Fruit fly (Drosophila melanogaster) whole organism, prepupa: ENCODE data around the gene Clamp.
A peak's percentile ranks its signal among the peaks of the same experiment; 100 is the strongest.

ENCODE experiments used
- Blimp-1 ChIP-seq: fragments of 200-800 bp; sonication (Bioruptor generic); optimal IDR thresholded peaks from 3 replicates; lab custom pipeline; 2017; ENCODE audit warnings: missing biosample characterization, missing genetic modification characterization, mild to moderate bottlenecking, moderate library complexity, missing genetic modification reagents
- CG10631 ChIP-seq: fragments of 200-800 bp; sonication (Bioruptor generic); optimal IDR thresholded peaks from 2 replicates; lab custom pipeline; 2016; ENCODE audit warnings: missing biosample characterization, missing genetic modification characterization
- CG10669 ChIP-seq: fragments of 200-800 bp; sonication (Bioruptor generic); optimal IDR thresholded peaks from 3 replicates; lab custom pipeline; 2018; ENCODE audit warnings: missing biosample characterization, mild to moderate bottlenecking, missing genetic modification characterization, moderate library complexity
- CG11762 ChIP-seq: fragments of 200-800 bp; sonication (Bioruptor generic); optimal IDR thresholded peaks from 3 replicates; lab custom pipeline; 2016; ENCODE audit warnings: missing biosample characterization, missing genetic modification characterization; ENCODE audit not compliant: insufficient read depth
- CG11902 ChIP-seq: fragments of 200-800 bp; sonication (Bioruptor generic); optimal IDR thresholded peaks from 3 replicates; lab custom pipeline; 2016; ENCODE audit warnings: missing biosample characterization, missing genetic modification characterization
- CG15336 ChIP-seq: fragments of 200-800 bp; sonication (Bioruptor generic); IDR thresholded peaks from 2 replicates; pipeline ENCODE4 v1.3.6; 2022; ENCODE audit warnings: missing biosample characterization, missing genetic modification characterization
- CG3032 ChIP-seq: fragments of 200-800 bp; optimal IDR thresholded peaks from 2 replicates; lab custom pipeline; 2019; ENCODE audit warnings: missing biosample characterization, mild to moderate bottlenecking, missing genetic modification characterization, moderate library complexity
- CG31627 ChIP-seq: fragments of 200-800 bp; sonication (Bioruptor generic); optimal IDR thresholded peaks from 3 replicates; lab custom pipeline; 2016; ENCODE audit warnings: missing biosample characterization, missing genetic modification characterization
- CG32006 ChIP-seq: fragments of 200-800 bp; sonication (Bioruptor generic); optimal IDR thresholded peaks from 3 replicates; lab custom pipeline; 2017; ENCODE audit warnings: missing biosample characterization, mild to moderate bottlenecking, missing genetic modification characterization
- CG34406 ChIP-seq: fragments of 200-800 bp; sonication (Bioruptor generic); optimal IDR thresholded peaks from 3 replicates; lab custom pipeline; 2016; ENCODE audit warnings: missing biosample characterization, missing genetic modification characterization
- CG3919 ChIP-seq: fragments of 200-800 bp; sonication (Bioruptor generic); optimal IDR thresholded peaks from 3 replicates; lab custom pipeline; 2016; ENCODE audit warnings: missing biosample characterization, missing genetic modification characterization
- CG6163 ChIP-seq: fragments of 200-800 bp; sonication (Bioruptor generic); IDR thresholded peaks from 3 replicates; pipeline ENCODE4 v1.3.6; 2022; ENCODE audit warnings: missing biosample characterization, missing genetic modification characterization
- CG6276 ChIP-seq: fragments of 200-800 bp; sonication (Bioruptor generic); optimal IDR thresholded peaks from 2 replicates; lab custom pipeline; 2017; ENCODE audit warnings: missing biosample characterization, mild to moderate bottlenecking, missing genetic modification characterization
- CG6792 ChIP-seq: fragments of 200-800 bp; sonication (Bioruptor generic); optimal IDR thresholded peaks from 3 replicates; lab custom pipeline; 2016; ENCODE audit warnings: missing biosample characterization, missing genetic modification characterization
- CG6808 ChIP-seq: fragments of 200-800 bp; sonication (Bioruptor generic); optimal IDR thresholded peaks from 3 replicates; lab custom pipeline; 2017; ENCODE audit warnings: missing biosample characterization, missing genetic modification characterization, mild to moderate bottlenecking, moderate library complexity, missing genetic modification reagents
- CG7368 ChIP-seq: fragments of 200-800 bp; sonication (Bioruptor generic); optimal IDR thresholded peaks from 3 replicates; lab custom pipeline; 2016; ENCODE audit warnings: missing biosample characterization, missing genetic modification characterization
- CG8119 ChIP-seq: fragments of 200-800 bp; sonication (Bioruptor generic); IDR thresholded peaks from 3 replicates; pipeline ENCODE4 v1.3.6; 2022; ENCODE audit warnings: missing biosample characterization, missing genetic modification characterization
- CG8319 ChIP-seq: fragments of 200-800 bp; sonication (Bioruptor generic); optimal IDR thresholded peaks from 3 replicates; lab custom pipeline; 2016; ENCODE audit warnings: missing biosample characterization, missing genetic modification characterization
- CG9139 ChIP-seq: fragments of 200-800 bp; sonication (Bioruptor generic); optimal IDR thresholded peaks from 3 replicates; lab custom pipeline; 2017; ENCODE audit warnings: missing biosample characterization, mild to moderate bottlenecking, missing genetic modification characterization
- Eip78C ChIP-seq: fragments of 200-800 bp; sonication (Bioruptor generic); peaks from one replicate; lab custom pipeline; 2016; ENCODE audit warnings: missing biosample characterization, missing genetic modification characterization
- Ets21C ChIP-seq: fragments of 200-800 bp; sonication (Bioruptor generic); optimal IDR thresholded peaks from 3 replicates; lab custom pipeline; 2016; ENCODE audit warnings: missing biosample characterization, missing genetic modification characterization
- Ets96B ChIP-seq: fragments of 200-800 bp; optimal IDR thresholded peaks from 2 replicates; lab custom pipeline; 2019; ENCODE audit warnings: missing biosample characterization, mild to moderate bottlenecking, missing genetic modification characterization, moderate library complexity
- Gug ChIP-seq: fragments of 200-800 bp; sonication (Bioruptor generic); IDR thresholded peaks from 2 replicates; pipeline ENCODE4 v1.3.6; 2022; ENCODE audit warnings: missing biosample characterization, missing genetic modification characterization
- Hr38 ChIP-seq: sonication (Bioruptor generic); optimal IDR thresholded peaks from 2 replicates; lab custom pipeline; 2016; ENCODE audit warnings: missing biosample characterization, missing genetic modification characterization
- Hr39 ChIP-seq: fragments of 200-800 bp; sonication (Bioruptor generic); optimal IDR thresholded peaks from 2 replicates; lab custom pipeline; 2016; ENCODE audit warnings: missing biosample characterization, missing genetic modification characterization
- Hr4 ChIP-seq: fragments of 200-800 bp; sonication (Bioruptor generic); optimal IDR thresholded peaks from 3 replicates; lab custom pipeline; 2016; ENCODE audit warnings: missing biosample characterization, missing genetic modification characterization
- Lpt ChIP-seq: fragments of 200-800 bp; sonication (Bioruptor generic); optimal IDR thresholded peaks from 3 replicates; lab custom pipeline; 2016; ENCODE audit warnings: missing biosample characterization, missing genetic modification characterization
- Met ChIP-seq: fragments of 200-800 bp; sonication (Bioruptor generic); optimal IDR thresholded peaks from 3 replicates; lab custom pipeline; 2016; ENCODE audit warnings: missing biosample characterization, missing genetic modification characterization
- OdsH ChIP-seq: fragments of 200-800 bp; sonication (Bioruptor generic); optimal IDR thresholded peaks from 3 replicates; lab custom pipeline; 2016; ENCODE audit warnings: missing biosample characterization, missing genetic modification characterization
- Smox ChIP-seq: fragments of 200-800 bp; sonication (Bioruptor generic); optimal IDR thresholded peaks from 3 replicates; lab custom pipeline; 2016; ENCODE audit warnings: missing biosample characterization, missing genetic modification characterization
- Sox102F ChIP-seq: fragments of 200-800 bp; sonication (Bioruptor generic); optimal IDR thresholded peaks from 2 replicates; lab custom pipeline; 2016; ENCODE audit warnings: missing biosample characterization, mild to moderate bottlenecking, missing genetic modification characterization
- Sox14 ChIP-seq: fragments of 200-800 bp; sonication (Bioruptor generic); optimal IDR thresholded peaks from 3 replicates; lab custom pipeline; 2016; ENCODE audit warnings: missing biosample characterization, missing genetic modification characterization
- Sox15 ChIP-seq: fragments of 200-800 bp; sonication (Bioruptor generic); optimal IDR thresholded peaks from 3 replicates; lab custom pipeline; 2016; ENCODE audit warnings: missing biosample characterization, missing genetic modification characterization
- achi ChIP-seq: fragments of 200-800 bp; sonication (Bioruptor generic); optimal IDR thresholded peaks from 3 replicates; lab custom pipeline; 2016; ENCODE audit warnings: missing biosample characterization, missing genetic modification characterization
- cyc ChIP-seq: fragments of 200-800 bp; sonication (Bioruptor generic); optimal IDR thresholded peaks from 3 replicates; lab custom pipeline; 2016; ENCODE audit warnings: missing biosample characterization, missing genetic modification characterization
- dac ChIP-seq: fragments of 200-800 bp; sonication (Bioruptor generic); optimal IDR thresholded peaks from 2 replicates; lab custom pipeline; 2017; ENCODE audit warnings: missing biosample characterization, mild to moderate bottlenecking, missing genetic modification characterization
- dsx ChIP-seq: fragments of 200-800 bp; optimal IDR thresholded peaks from 3 replicates; lab custom pipeline; 2019; ENCODE audit warnings: missing biosample characterization, mild to moderate bottlenecking, missing genetic modification characterization, moderate library complexity; ENCODE audit not compliant: poor library complexity, severe bottlenecking
- eg ChIP-seq: fragments of 200-800 bp; sonication (Bioruptor generic); IDR thresholded peaks from 3 replicates; pipeline ENCODE4 v1.3.6; 2022; ENCODE audit warnings: missing biosample characterization, missing genetic modification characterization
- esn ChIP-seq: fragments of 200-800 bp; sonication (Bioruptor generic); optimal IDR thresholded peaks from 2 replicates; lab custom pipeline; 2016; ENCODE audit warnings: missing biosample characterization, mild to moderate bottlenecking, missing genetic modification characterization, moderate library complexity
- fd59A ChIP-seq: fragments of 200-800 bp; sonication (Bioruptor generic); optimal IDR thresholded peaks from 2 replicates; lab custom pipeline; 2017; ENCODE audit warnings: missing biosample characterization, mild to moderate bottlenecking, missing genetic modification characterization, missing genetic modification reagents
- fd85E ChIP-seq: fragments of 200-800 bp; sonication (Bioruptor generic); optimal IDR thresholded peaks from 3 replicates; lab custom pipeline; 2016; ENCODE audit warnings: missing biosample characterization, missing genetic modification characterization
- fkh ChIP-seq: fragments of 200-800 bp; sonication (Bioruptor generic); optimal IDR thresholded peaks from 3 replicates; lab custom pipeline; 2017; ENCODE audit warnings: missing biosample characterization, mild to moderate bottlenecking, missing genetic modification characterization, moderate library complexity
- net ChIP-seq: fragments of 200-800 bp; sonication (Bioruptor generic); optimal IDR thresholded peaks from 3 replicates; lab custom pipeline; 2016; ENCODE audit warnings: missing biosample characterization, missing genetic modification characterization
- pdm3 ChIP-seq: fragments of 200-800 bp; sonication (Bioruptor generic); optimal IDR thresholded peaks from 3 replicates; lab custom pipeline; 2016; ENCODE audit warnings: missing biosample characterization, missing genetic modification characterization
- salr ChIP-seq, 2 experiments: fragments of 200-800 bp; sonication (Bioruptor generic); optimal IDR thresholded peaks; 3 replicates each; lab custom pipeline; 2016 to 2018; ENCODE audit warnings: missing biosample characterization in 2 of 2, missing genetic modification characterization in 2 of 2, mild to moderate bottlenecking in 1 of 2
- spab ChIP-seq: fragments of 200-800 bp; sonication (Bioruptor generic); optimal IDR thresholded peaks from 2 replicates; lab custom pipeline; 2017; ENCODE audit warnings: missing biosample characterization, mild to moderate bottlenecking, missing genetic modification characterization, missing genetic modification reagents
- ss ChIP-seq, 2 experiments: fragments of 200-800 bp; sonication (Bioruptor generic); optimal IDR thresholded peaks; 2 replicates in 1 of 2; 3 replicates in 1 of 2; lab custom pipeline; 2017 to 2018; ENCODE audit warnings: mild to moderate bottlenecking in 2 of 2, missing biosample characterization in 2 of 2, missing genetic modification characterization in 2 of 2, moderate library complexity in 1 of 2
- svp ChIP-seq: fragments of 200-800 bp; sonication (Bioruptor generic); peaks from one replicate; lab custom pipeline; 2016; ENCODE audit warnings: missing biosample characterization, missing genetic modification characterization
- topi ChIP-seq: fragments of 200-800 bp; sonication (Bioruptor generic); optimal IDR thresholded peaks from 3 replicates; lab custom pipeline; 2016; ENCODE audit warnings: missing biosample characterization, missing genetic modification characterization
- vri ChIP-seq: fragments of 200-800 bp; sonication (Bioruptor generic); optimal IDR thresholded peaks from 3 replicates; lab custom pipeline; 2016; ENCODE audit warnings: missing biosample characterization, mild to moderate bottlenecking, missing genetic modification characterization

Gene Clamp

dm6 chr2L:22151323-22151722 lies 17.6 kb downstream of the Clamp start, which contains the start of gene dunk:
dunk (plus strand) TSS chr2L:22151623.
- TF ChIP-seq CG6276 (GFP tag; lab: Kevin White, UChicago) (no peak), CG11762 (GFP tag; lab: Kevin White, UChicago) (no peak), salr (GFP tag; optimal IDR thresholded peaks at IDR 0.05; lab: Kevin White, UChicago) (no peak), Sox102F (GFP tag; lab: Kevin White, UChicago) (no peak), Lpt (GFP tag; lab: Kevin White, UChicago) (no peak), CG6808 (GFP tag; lab: Kevin White, UChicago) (no peak), CG11902 (no peak), CG8119 (GFP tag; lab: Robert Waterston, UW) (no peak), eg (no peak), esn (GFP tag; lab: Kevin White, UChicago) (no peak), Ets96B (no peak), Met (GFP tag; lab: Kevin White, UChicago) (no peak), dac (GFP tag; lab: Kevin White, UChicago) (no peak)

dm6 chr2L:22148713-22149112 lies 20.2 kb downstream of the Clamp start:
- TF ChIP-seq achi (GFP tag; lab: Kevin White, UChicago) (no peak), svp (GFP tag; lab: Kevin White, UChicago) (no peak), dac (GFP tag; lab: Kevin White, UChicago) (no peak), dsx (no peak), net (GFP tag; lab: Kevin White, UChicago) (no peak), CG6792 (GFP tag; lab: Kevin White, UChicago) (no peak), CG6808 (GFP tag; lab: Kevin White, UChicago) (no peak), cyc (GFP tag; lab: Kevin White, UChicago) (no peak), Eip78C (peak; percentile 56), Sox14 (peak; percentile 7), fd59A (GFP tag; lab: Kevin White, UChicago) (no peak), Smox (no peak), esn (GFP tag; lab: Kevin White, UChicago) (no peak), vri (GFP tag; lab: Kevin White, UChicago) (peak; percentile 82), CG32006 (GFP tag; lab: Kevin White, UChicago) (no peak), Met (GFP tag; lab: Kevin White, UChicago) (no peak), Hr4 (GFP tag; lab: Kevin White, UChicago) (no peak), Ets96B (no peak), CG15336 (GFP tag; lab: Robert Waterston, UW) (0 out of 2 replicates have a peak, but pooled peaks have one; percentile 9), Hr39 (GFP tag; lab: Kevin White, UChicago) (no peak), CG9139 (GFP tag; lab: Kevin White, UChicago) (no peak), CG6163 (no peak), fkh (peak; percentile 36), CG10669 (GFP tag; lab: Kevin White, UChicago) (no peak), spab (GFP tag; lab: Kevin White, UChicago) (no peak), topi (GFP tag; lab: Kevin White, UChicago) (no peak), CG34406 (no peak), Blimp-1 (GFP tag; lab: Kevin White, UChicago) (peak; percentile 48), CG8319 (no peak), CG3032 (tag; lab: Kevin White, UChicago) (no peak), CG8119 (GFP tag; lab: Robert Waterston, UW) (no peak), CG11762 (GFP tag; lab: Kevin White, UChicago) (no peak), OdsH (GFP tag; lab: Kevin White, UChicago) (no peak), Ets21C (GFP tag; lab: Kevin White, UChicago) (no peak), Gug (no peak), Hr38 (GFP tag; lab: Kevin White, UChicago) (no peak), CG10631 (no peak), ss (GFP tag; optimal IDR thresholded peaks at IDR 0.05; lab: Kevin White, UChicago) (no peak), CG7368 (GFP tag; lab: Kevin White, UChicago) (no peak), fd85E (GFP tag; lab: Kevin White, UChicago) (no peak), CG31627 (GFP tag; lab: Kevin White, UChicago) (no peak), pdm3 (GFP tag; lab: Kevin White, UChicago) (no peak), Sox15 (GFP tag; lab: Kevin White, UChicago) (no peak), CG3919 (GFP tag; lab: Kevin White, UChicago) (no peak)
